Fruit fly (Drosophila melanogaster): ENCODE measurements around the gene CCDC151.

DNA sequence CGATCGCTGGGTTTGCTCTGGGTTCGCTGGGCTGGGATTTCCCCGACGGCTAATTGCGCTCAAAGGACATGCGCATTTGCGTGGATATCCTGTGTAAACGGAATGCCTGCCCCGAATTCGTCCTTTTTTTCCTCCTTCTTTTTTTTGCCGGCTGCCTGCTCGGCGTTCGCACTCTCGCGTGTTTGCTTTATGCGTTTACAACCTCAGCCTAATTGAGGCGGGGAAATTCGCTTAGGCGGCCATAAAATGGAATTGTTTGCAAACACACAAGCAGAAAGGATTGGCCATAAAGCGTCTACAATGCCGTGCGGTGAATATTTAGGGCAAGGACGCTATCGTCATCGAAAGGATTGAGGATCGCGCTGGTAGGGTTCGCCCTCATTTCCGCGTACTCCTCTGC is 44.2 kb downstream of the CCDC151 start:
- TF ChIP-seq insv (optimal IDR thresholded peaks at IDR 0.05): no peak
- no peak for TF ChIP-seq psq (optimal IDR thresholded peaks at IDR 0.05)
- TF ChIP-seq Sin3A (optimal IDR thresholded peaks at IDR 0.05): no peak

Data from Kc167 (cell line).